Fruit fly (Drosophila melanogaster) Kc167 (cell line): ENCODE data around the gene CG15262.

Experiments used
- h ChIP-seq: fragments of >200 bp; optimal IDR thresholded peaks from 3 replicates; lab custom pipeline; 2018; ENCODE audit warnings: missing external identifiers
- insv ChIP-seq: fragments of >200 bp; optimal IDR thresholded peaks from 3 replicates; lab custom pipeline; 2018; ENCODE audit warnings: missing external identifiers
- psq ChIP-seq: fragments of >200 bp; optimal IDR thresholded peaks from 2 replicates; lab custom pipeline; 2017; ENCODE audit warnings: missing external identifiers

DNA sequence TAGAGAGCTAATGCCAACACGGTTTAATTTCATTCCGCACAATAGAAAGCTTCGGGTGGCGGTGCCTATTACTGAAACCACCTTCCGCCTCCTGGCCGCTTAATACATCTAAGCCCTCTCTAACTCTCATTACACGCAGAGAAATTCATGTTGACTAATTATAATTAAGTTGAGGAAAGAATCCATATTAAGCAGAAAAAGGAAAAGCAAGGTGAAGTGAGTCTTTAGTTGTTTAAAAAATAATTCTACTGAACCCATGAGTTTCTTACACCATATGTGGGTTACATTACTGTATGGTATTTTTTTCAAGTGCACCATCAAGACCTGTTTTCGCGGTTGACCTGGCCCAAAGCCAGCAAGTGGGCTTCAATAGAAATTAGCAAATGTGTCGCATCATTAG lies 47.7 kb downstream of the CG15262 start:
- TF ChIP-seq insv (lab: Kevin White, UChicago) = no peak
- no peak for TF ChIP-seq h (lab: Kevin White, UChicago)
- TF ChIP-seq psq (lab: Kevin White, UChicago) = no peak
